Worm (Caenorhabditis elegans): ENCODE measurements around the gene mel-28.

DNA sequence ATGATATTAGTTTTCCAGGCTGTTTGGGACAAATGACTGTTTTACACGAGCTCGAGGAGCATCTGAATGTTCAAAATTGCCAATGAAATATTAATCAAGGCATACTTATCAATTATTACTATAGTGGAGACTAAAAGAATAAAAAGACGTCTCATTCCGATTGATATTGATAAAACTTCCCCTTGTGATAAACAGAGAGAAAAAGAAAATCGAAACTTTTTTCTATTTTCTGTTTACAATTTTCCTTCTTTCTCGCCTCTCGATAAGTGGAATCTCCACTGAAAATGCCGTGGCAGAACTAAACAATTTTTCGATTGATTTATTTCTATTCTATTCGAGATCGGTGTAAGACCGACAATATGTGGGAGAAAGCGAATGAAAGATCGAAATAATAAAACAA is 6.0 kb upstream of the mel-28 start, which contains the start of gene B0393.9:
- TF ChIP-seq ets-7 (tag; optimal IDR thresholded peaks at IDR 0.05) (no peak), flt-1 (GFP tag; IDR thresholded peaks at IDR 0.05) (no peak), scrt-1 (GFP tag; IDR thresholded peaks at IDR 0.05) (no peak), tbx-11 (GFP tag; IDR thresholded peaks at IDR 0.05) (no peak), hnd-1 (tag; optimal IDR thresholded peaks at IDR 0.05) (no peak), ama-1 (optimal IDR thresholded peaks at IDR 0.05) (no peak)
